Fruit fly (Drosophila melanogaster) whole organism, pupa: ENCODE data around the gene CG11583.

Experiments
- CG10348 ChIP-seq: fragments of 200-800 bp; sonication (Bioruptor generic); IDR thresholded peaks from 2 replicates; pipeline ENCODE4 v1.3.6; 2022; ENCODE audit warnings: missing biosample characterization, missing genetic modification characterization
- CG12605 ChIP-seq: fragments of 200-800 bp; sonication (Bioruptor generic); IDR thresholded peaks from 2 replicates; pipeline ENCODE4 v1.3.6; 2022; ENCODE audit warnings: missing biosample characterization, missing genetic modification characterization
- CG13204 ChIP-seq: fragments of 200-800 bp; sonication (Bioruptor generic); optimal IDR thresholded peaks from 2 replicates; lab custom pipeline; 2018; ENCODE audit warnings: missing biosample characterization, mild to moderate bottlenecking, missing genetic modification characterization, moderate library complexity
- CG14655 ChIP-seq: fragments of 200-800 bp; sonication (Bioruptor generic); optimal IDR thresholded peaks from 3 replicates; lab custom pipeline; 2017; ENCODE audit warnings: mild to moderate bottlenecking, missing biosample characterization, missing genetic modification reagents, missing genetic modification characterization
- CG15710 ChIP-seq: fragments of 200-800 bp; sonication (Bioruptor generic); optimal IDR thresholded peaks from 2 replicates; lab custom pipeline; 2018; ENCODE audit warnings: missing biosample characterization, mild to moderate bottlenecking, missing genetic modification characterization, moderate library complexity
- CG17806 ChIP-seq: fragments of 200-800 bp; sonication (Bioruptor generic); optimal IDR thresholded peaks from 2 replicates; lab custom pipeline; 2018; ENCODE audit warnings: missing biosample characterization, mild to moderate bottlenecking, missing genetic modification characterization, moderate library complexity
- CG32121 ChIP-seq: fragments of 200-800 bp; sonication (Bioruptor generic); IDR thresholded peaks from 2 replicates; pipeline ENCODE4 v1.3.6; 2022; ENCODE audit warnings: missing biosample characterization, missing genetic modification characterization
- CG34367 ChIP-seq: fragments of 200-800 bp; sonication (Bioruptor generic); optimal IDR thresholded peaks from 2 replicates; lab custom pipeline; 2018; ENCODE audit warnings: missing biosample characterization, mild to moderate bottlenecking, missing genetic modification characterization
- CG4496 ChIP-seq: fragments of 200-800 bp; sonication (Bioruptor generic); IDR thresholded peaks from 3 replicates; pipeline ENCODE4 v1.3.6; 2022; ENCODE audit warnings: missing biosample characterization, missing genetic modification characterization
- CG8159 ChIP-seq: fragments of 200-800 bp; sonication (Bioruptor generic); optimal IDR thresholded peaks from 3 replicates; lab custom pipeline; 2018; ENCODE audit warnings: missing biosample characterization, mild to moderate bottlenecking, missing genetic modification characterization, moderate library complexity
- CG8301 ChIP-seq: fragments of 200-800 bp; sonication (Bioruptor generic); optimal IDR thresholded peaks from 2 replicates; lab custom pipeline; 2018; ENCODE audit warnings: missing biosample characterization, mild to moderate bottlenecking, missing genetic modification characterization
- CG9948 ChIP-seq: fragments of 200-800 bp; sonication (Bioruptor generic); optimal IDR thresholded peaks from 2 replicates; lab custom pipeline; 2018; ENCODE audit warnings: missing biosample characterization, mild to moderate bottlenecking, missing genetic modification characterization, moderate library complexity
- D1 ChIP-seq: fragments of 200-800 bp; sonication (Bioruptor generic); optimal IDR thresholded peaks from 2 replicates; lab custom pipeline; 2018; ENCODE audit warnings: missing biosample characterization, mild to moderate bottlenecking, missing genetic modification characterization, moderate library complexity
- EcR ChIP-seq: fragments of 200-800 bp; sonication (Bioruptor generic); optimal IDR thresholded peaks from 3 replicates; lab custom pipeline; 2019; ENCODE audit warnings: missing biosample characterization, missing genetic modification characterization, mild to moderate bottlenecking, moderate library complexity, missing genetic modification reagents
- Ets98B ChIP-seq: fragments of 200-800 bp; sonication (Bioruptor generic); IDR thresholded peaks from 2 replicates; pipeline ENCODE4 v1.3.6; 2022; ENCODE audit warnings: missing biosample characterization, missing genetic modification characterization
- Pif1A ChIP-seq: fragments of 200-800 bp; sonication (Bioruptor generic); optimal IDR thresholded peaks from 3 replicates; lab custom pipeline; 2016; ENCODE audit warnings: missing biosample characterization, missing genetic modification characterization
- Pif1B ChIP-seq: fragments of 200-800 bp; sonication (Bioruptor generic); optimal IDR thresholded peaks from 3 replicates; lab custom pipeline; 2016; ENCODE audit warnings: missing biosample characterization, missing genetic modification characterization
- Snoo ChIP-seq: fragments of 200-800 bp; sonication (Bioruptor generic); optimal IDR thresholded peaks from 3 replicates; lab custom pipeline; 2017; ENCODE audit warnings: missing biosample characterization, mild to moderate bottlenecking, missing genetic modification characterization, inconsistent platforms
- fd96Ca ChIP-seq: fragments of 200-800 bp; sonication (Bioruptor generic); IDR thresholded peaks from 3 replicates; pipeline ENCODE4 v1.3.6; 2022; ENCODE audit warnings: missing biosample characterization, missing genetic modification characterization
- gl ChIP-seq: fragments of 200-800 bp; sonication (Bioruptor generic); optimal IDR thresholded peaks from 2 replicates; lab custom pipeline; 2018; ENCODE audit warnings: missing biosample characterization, mild to moderate bottlenecking, missing genetic modification characterization
- rn ChIP-seq: fragments of 200-800 bp; sonication (Bioruptor generic); IDR thresholded peaks from 2 replicates; pipeline ENCODE4 v1.3.6; 2022; ENCODE audit warnings: missing biosample characterization, missing genetic modification characterization

Gene CG11583

DNA sequence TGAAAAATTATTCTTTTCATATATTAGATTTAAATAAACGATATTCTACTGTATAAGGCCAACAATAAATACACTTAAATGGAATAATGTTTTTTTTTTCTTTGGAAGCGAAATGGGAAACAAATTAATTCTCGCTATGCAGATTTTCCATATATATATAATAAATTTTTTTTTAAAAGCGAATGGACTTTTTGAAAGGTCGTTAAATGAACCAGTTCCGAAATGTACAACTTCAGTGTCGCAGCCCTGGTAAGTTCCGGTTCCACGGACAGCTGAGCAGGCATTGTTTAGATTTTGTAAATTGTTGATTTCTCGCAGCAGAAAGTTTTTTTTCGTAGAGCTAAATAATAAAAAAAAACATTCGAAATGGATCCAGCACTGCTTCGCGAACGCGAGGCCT is 4.2 kb upstream of the CG11583 start, which contains the start of gene TfIIEbeta:
Gene TfIIEbeta (plus strand): TSS at position 255 of the 400 bp plus-strand sequence.
- TF ChIP-seq EcR (GFP tag; lab: Kevin White, UChicago): peak; percentile 53
- 0 out of 3 replicates have a peak, but pooled peaks have one; percentile 29 for TF ChIP-seq CG4496 (GFP tag; lab: Robert Waterston, UW)
- TF ChIP-seq CG32121 (GFP tag; lab: Robert Waterston, UW): peak; percentile 14; the same call in 1 of the 2 replicates
- no peak for TF ChIP-seq gl
- TF ChIP-seq CG14655 (GFP tag; lab: Kevin White, UChicago): no peak
- TF ChIP-seq Ets98B (GFP tag; lab: Robert Waterston, UW): peak; percentile 65
- no peak for TF ChIP-seq CG12605 (GFP tag; lab: Robert Waterston, UW)
- peak; percentile 25 for TF ChIP-seq CG17806 (tag; lab: Kevin White, UChicago)

- no peak for TF ChIP-seq gl
- no peak for TF ChIP-seq CG34367 (tag; lab: Kevin White, UChicago)
- TF ChIP-seq Snoo (tag; lab: Kevin White, UChicago): peak; percentile 4
- no peak for TF ChIP-seq Pif1B (GFP tag; lab: Kevin White, UChicago)
- TF ChIP-seq CG4496 (GFP tag; lab: Robert Waterston, UW): peak; percentile 11; the same call in 1 of the 3 replicates
- TF ChIP-seq CG8159: no peak
Measured at dm6 chr3L:4283428-4284089, 942 bp upstream of the CG11583 start, which contains the start of the genes srw and CG1316. TSS of gene srw (minus strand) at chr3L:4283478. TSS of gene CG1316 (plus strand) at chr3L:4283851.

DNA sequence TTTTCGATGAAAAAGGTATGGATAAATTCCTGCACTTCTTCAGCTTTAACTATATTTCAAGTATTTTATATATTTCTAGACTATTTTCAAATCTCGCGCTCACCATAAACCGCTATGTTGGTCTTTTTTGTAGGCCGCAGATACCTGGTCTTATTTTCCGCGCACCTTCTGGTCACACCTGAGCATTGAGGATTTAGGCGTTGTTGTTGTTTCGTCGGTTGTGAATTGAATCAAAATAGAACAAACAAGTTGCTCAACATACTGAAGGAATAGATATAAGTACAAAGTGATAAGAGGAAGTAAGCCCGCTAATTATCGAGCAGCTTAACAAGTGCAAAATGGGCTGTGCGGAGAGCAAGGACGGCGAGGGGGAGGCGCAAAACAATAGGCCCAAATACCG is 4.8 kb downstream of the CG11583 start, which contains the start of gene Ctl1:
Gene Ctl1 (plus strand): TSS at position 167 of the 400 bp plus-strand sequence.
- TF ChIP-seq D1 (tag; lab: Kevin White, UChicago) (no peak), CG34367 (tag; lab: Kevin White, UChicago) (no peak), EcR (GFP tag; lab: Kevin White, UChicago) (no peak), CG8301 (tag; lab: Kevin White, UChicago) (no peak), CG4496 (GFP tag; lab: Robert Waterston, UW) (no peak), CG8159 (no peak), CG12605 (GFP tag; lab: Robert Waterston, UW) (no peak), Pif1B (GFP tag; lab: Kevin White, UChicago) (no peak), CG10348 (no peak), CG17806 (tag; lab: Kevin White, UChicago) (no peak), CG15710 (tag; lab: Kevin White, UChicago) (no peak), rn (no peak), CG14655 (GFP tag; lab: Kevin White, UChicago) (no peak)

DNA sequence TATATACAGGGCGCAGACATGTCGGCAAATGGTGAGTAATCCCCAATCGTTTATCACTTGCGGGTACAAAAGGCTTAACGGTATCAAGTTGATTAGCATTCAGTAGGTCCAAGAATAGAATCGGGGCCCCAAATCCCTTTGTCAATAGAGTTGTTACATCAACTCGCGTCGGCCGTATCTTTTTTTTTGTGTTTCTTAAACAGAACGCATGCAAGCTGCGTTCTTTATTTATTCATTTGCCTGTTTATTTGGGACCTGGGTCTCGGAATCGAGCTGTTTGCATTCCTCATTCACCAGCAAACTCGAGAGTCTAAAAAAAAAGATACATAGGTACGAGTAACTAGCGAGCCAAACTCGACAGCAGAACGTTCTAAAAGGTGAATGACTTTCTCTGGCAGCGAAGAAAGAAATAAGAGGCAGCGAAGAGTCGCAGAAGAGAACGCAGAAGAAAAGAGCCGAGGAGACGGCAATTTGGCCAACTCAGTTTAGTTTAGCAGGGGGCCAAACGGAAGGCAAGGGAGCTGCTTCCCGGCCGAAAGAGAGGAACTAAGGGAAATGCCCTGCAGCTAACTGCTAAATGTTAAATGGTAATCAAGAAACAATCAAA is 10.3 kb downstream of the CG11583 start:
- TF ChIP-seq CG14655 (GFP tag; lab: Kevin White, UChicago) (no peak), CG4496 (GFP tag; lab: Robert Waterston, UW) (no peak), CG10348 (no peak), Snoo (tag; lab: Kevin White, UChicago) (no peak), Pif1A (no peak), CG34367 (tag; lab: Kevin White, UChicago) (no peak), EcR (GFP tag; lab: Kevin White, UChicago) (peak; percentile 91)

- TF ChIP-seq CG9948 (tag; lab: Kevin White, UChicago) (peak; percentile 53), Pif1B (GFP tag; lab: Kevin White, UChicago) (no peak), CG15710 (tag; lab: Kevin White, UChicago) (peak; percentile 6), CG13204 (GFP tag; lab: Kevin White, UChicago) (no peak), CG12605 (GFP tag; lab: Robert Waterston, UW) (no peak), gl (no peak), Snoo (tag; lab: Kevin White, UChicago) (no peak), CG4496 (GFP tag; lab: Robert Waterston, UW) (0 out of 3 replicates have a peak, but pooled peaks have one; percentile 25), fd96Ca (no peak), EcR (GFP tag; lab: Kevin White, UChicago) (peak; percentile 51), CG34367 (tag; lab: Kevin White, UChicago) (no peak), CG32121 (GFP tag; lab: Robert Waterston, UW) (no peak), CG8159 (peak; percentile 33), CG8301 (tag; lab: Kevin White, UChicago) (peak; percentile 66), CG17806 (tag; lab: Kevin White, UChicago) (peak; percentile 33), CG14655 (GFP tag; lab: Kevin White, UChicago) (peak; percentile 83), rn (no peak), Pif1A (no peak), D1 (tag; lab: Kevin White, UChicago) (peak; percentile 8)
Measured at dm6 chr3L:4270949-4271827, 11.4 kb downstream of the CG11583 start.
